Worm (Caenorhabditis elegans) whole organism, late embryonic: ENCODE results near the gene C27F2.10.

Experiments used
- ahr-1 ChIP-seq: sonication (generic microtip); optimal IDR thresholded peaks from 2 replicates; lab custom pipeline; 2016; ENCODE audit warnings: missing genetic modification characterization, missing compliant biosample characterization
- ceh-45 ChIP-seq: fragments of 200-800 bp; sonication (Bioruptor generic); IDR thresholded peaks from 2 replicates; pipeline ENCODE4 v1.3.6; 2022; ENCODE audit warnings: missing genetic modification reagents, missing genetic modification characterization, missing compliant biosample characterization
- elt-2 ChIP-seq: sonication (generic microtip); optimal IDR thresholded peaks from 2 replicates; lab custom pipeline; 2016; ENCODE audit warnings: missing genetic modification reagents, missing genetic modification characterization, missing compliant biosample characterization
- gmeb-2 ChIP-seq: sonication (generic microtip); optimal IDR thresholded peaks from 2 replicates; lab custom pipeline; 2016; ENCODE audit warnings: missing genetic modification characterization, inconsistent platforms, missing compliant biosample characterization
- madf-2 ChIP-seq: sonication (generic microtip); optimal IDR thresholded peaks from 2 replicates; lab custom pipeline; 2017; ENCODE audit warnings: missing genetic modification characterization, missing compliant biosample characterization
- mec-3 ChIP-seq: sonication (generic microtip); optimal IDR thresholded peaks from 2 replicates; lab custom pipeline; 2016; ENCODE audit warnings: borderline replicate concordance, missing genetic modification characterization, missing compliant biosample characterization
- nhr-11 ChIP-seq: fragments of 150-350 bp; optimal IDR thresholded peaks from 2 replicates; lab custom pipeline; 2014; ENCODE audit warnings: missing biosample characterization, missing genetic modification characterization
- npax-4 ChIP-seq: sonication (generic microtip); optimal IDR thresholded peaks from 2 replicates; lab custom pipeline; 2016; ENCODE audit warnings: missing genetic modification characterization, missing compliant biosample characterization
- pha-4 ChIP-seq: fragments of 150-350 bp; optimal IDR thresholded peaks from 2 replicates; lab custom pipeline; 2018; ENCODE audit warnings: missing biosample characterization, missing genetic modification reagents, missing genetic modification characterization
- sox-4 ChIP-seq: sonication (generic microtip); optimal IDR thresholded peaks from 2 replicates; lab custom pipeline; 2017; ENCODE audit warnings: mild to moderate bottlenecking, missing genetic modification characterization, inconsistent platforms, missing compliant biosample characterization

DNA sequence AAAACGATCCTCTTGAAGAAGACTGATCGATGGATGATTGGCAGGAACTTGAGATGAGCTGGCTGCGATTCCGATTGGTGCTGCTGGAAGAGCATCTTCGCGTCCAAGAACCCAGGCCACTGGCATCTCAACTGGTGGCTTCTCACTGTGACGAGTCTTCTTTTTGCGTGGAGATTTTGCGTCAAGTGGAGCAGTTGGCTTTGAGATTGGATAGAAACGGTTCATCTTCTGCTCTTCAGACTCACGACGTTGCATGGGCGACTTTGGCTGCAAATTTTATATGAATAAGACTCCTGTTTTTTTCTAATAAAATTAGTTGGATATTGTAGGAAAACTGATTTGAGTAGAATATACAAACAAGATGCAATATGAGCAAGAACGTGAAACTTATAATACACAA lies 24.0 kb upstream of the C27F2.10 start:
- TF ChIP-seq nhr-11 (tag; lab: Kevin White, UChicago): no peak
- TF ChIP-seq pha-4: no peak
- no peak for TF ChIP-seq ceh-45 (GFP tag; lab: Robert Waterston, UW)
- TF ChIP-seq sox-4 (tag; lab: Kevin White, UChicago): no peak
- no peak for TF ChIP-seq mec-3 (tag; lab: Kevin White, UChicago)
- no peak for TF ChIP-seq madf-2 (tag; lab: Kevin White, UChicago)
- TF ChIP-seq elt-2: no peak
- no peak for TF ChIP-seq ahr-1 (tag; lab: Kevin White, UChicago)
- TF ChIP-seq npax-4: no peak
- no peak for TF ChIP-seq gmeb-2 (tag; lab: Kevin White, UChicago)
